Worm (Caenorhabditis elegans) whole organism, midembryonic: Measurements from ENCODE around the gene C04E6.12.

Source experiments
- T22C8.4 ChIP-seq: fragments of 200-800 bp; sonication (Bioruptor generic); IDR thresholded peaks from 2 replicates; pipeline ENCODE4 v1.3.6; 2022; ENCODE audit warnings: missing genetic modification characterization, missing compliant biosample characterization
- cog-1 ChIP-seq: sonication (generic microtip); optimal IDR thresholded peaks from 2 replicates; lab custom pipeline; 2016; ENCODE audit warnings: missing genetic modification characterization, missing compliant biosample characterization
- flt-1 ChIP-seq: fragments of 200-800 bp; sonication (Bioruptor generic); IDR thresholded peaks from 2 replicates; pipeline ENCODE4 v1.3.6; 2022; ENCODE audit warnings: missing genetic modification characterization, missing compliant biosample characterization
- klf-2 ChIP-seq: fragments of 200-800 bp; sonication (Bioruptor generic); conservative IDR thresholded peaks from 2 replicates; pipeline ENCODE4 v1.3.6; 2022; ENCODE audit warnings: missing genetic modification reagents, missing genetic modification characterization, missing compliant biosample characterization
- med-1 ChIP-seq: sonication (generic microtip); optimal IDR thresholded peaks from 2 replicates; lab custom pipeline; 2017; ENCODE audit warnings: missing genetic modification characterization, mild to moderate bottlenecking, missing compliant biosample characterization, antibody characterized with exemption, missing genetic modification reagents; ENCODE audit not compliant: insufficient read depth
- ref-1 ChIP-seq: fragments of 200-800 bp; sonication (Bioruptor generic); conservative IDR thresholded peaks from 2 replicates; pipeline ENCODE4 v1.3.6; 2022; ENCODE audit warnings: missing genetic modification reagents, missing genetic modification characterization, missing compliant biosample characterization
- tab-1 ChIP-seq: fragments of 200-800 bp; sonication (Bioruptor generic); IDR thresholded peaks from 2 replicates; pipeline ENCODE4 v1.3.6; 2022; ENCODE audit warnings: missing genetic modification characterization, missing compliant biosample characterization
- ztf-23 ChIP-seq: fragments of 200-800 bp; sonication (Bioruptor generic); IDR thresholded peaks from 2 replicates; pipeline ENCODE4 v1.3.6; 2022; ENCODE audit warnings: missing genetic modification reagents, missing genetic modification characterization, missing compliant biosample characterization
- ztf-29 ChIP-seq: fragments of 200-800 bp; sonication (Bioruptor generic); IDR thresholded peaks from 2 replicates; pipeline ENCODE4 v1.3.6; 2022; ENCODE audit warnings: missing genetic modification reagents, missing genetic modification characterization, missing compliant biosample characterization

The C04E6.12 gene

ce11 chrV:5943167-5943566, 23.4 kb upstream of the C04E6.12 start, which contains the start of gene pst-1:
Gene pst-1 (plus strand): TSS chrV:5943467.
- no peak for TF ChIP-seq med-1 (GFP tag; lab: Kevin White, UChicago)
- no peak for TF ChIP-seq flt-1 (GFP tag; lab: Robert Waterston, UW)
- TF ChIP-seq klf-2 (GFP tag; lab: Robert Waterston, UW): no peak
- no peak for TF ChIP-seq ztf-23 (GFP tag; lab: Robert Waterston, UW)
- TF ChIP-seq cog-1 (tag; lab: Kevin White, UChicago): no peak
- TF ChIP-seq ztf-29 (GFP tag; lab: Robert Waterston, UW): no peak
- TF ChIP-seq T22C8.4 (GFP tag; lab: Robert Waterston, UW): no peak
- TF ChIP-seq ref-1: no peak
- no peak for TF ChIP-seq tab-1

- TF ChIP-seq cog-1 (tag; lab: Kevin White, UChicago): no peak
- TF ChIP-seq klf-2 (GFP tag; lab: Robert Waterston, UW): no peak
- TF ChIP-seq ztf-23 (GFP tag; lab: Robert Waterston, UW): no peak
Measured at ce11 chrV:5939503-5940072, 19.8 kb upstream of the C04E6.12 start, which contains the start of gene syf-3. Gene syf-3 (plus strand): TSS chrV:5940022.

- TF ChIP-seq ztf-29 (GFP tag; lab: Robert Waterston, UW) (no peak), ztf-23 (GFP tag; lab: Robert Waterston, UW) (no peak), ref-1 (no peak), klf-2 (GFP tag; lab: Robert Waterston, UW) (no peak), T22C8.4 (GFP tag; lab: Robert Waterston, UW) (no peak), med-1 (GFP tag; lab: Kevin White, UChicago) (no peak), cog-1 (tag; lab: Kevin White, UChicago) (no peak), flt-1 (GFP tag; lab: Robert Waterston, UW) (no peak), tab-1 (no peak)
Measured at ce11 chrV:5936691-5937090, 16.9 kb upstream of the C04E6.12 start, which contains the start of the genes M03F8.5 and M03F8.7. Gene M03F8.5 (minus strand): TSS chrV:5936791. Gene M03F8.7 (plus strand): TSS chrV:5936939.

ce11 chrV:5930588-5930987, 10.8 kb upstream of the C04E6.12 start, which contains the start of gene galt-1:
Gene galt-1 (plus strand): TSS chrV:5930905.
- TF ChIP-seq T22C8.4 (GFP tag; lab: Robert Waterston, UW): no peak
- no peak for TF ChIP-seq ref-1
- TF ChIP-seq ztf-23 (GFP tag; lab: Robert Waterston, UW): no peak
- no peak for TF ChIP-seq cog-1 (tag; lab: Kevin White, UChicago)
- no peak for TF ChIP-seq klf-2 (GFP tag; lab: Robert Waterston, UW)
- no peak for TF ChIP-seq tab-1

- TF ChIP-seq ztf-29 (GFP tag; lab: Robert Waterston, UW) (no peak), flt-1 (GFP tag; lab: Robert Waterston, UW) (no peak), T22C8.4 (GFP tag; lab: Robert Waterston, UW) (no peak), ref-1 (no peak), cog-1 (tag; lab: Kevin White, UChicago) (no peak), ztf-23 (GFP tag; lab: Robert Waterston, UW) (no peak), med-1 (GFP tag; lab: Kevin White, UChicago) (no peak), tab-1 (no peak), klf-2 (GFP tag; lab: Robert Waterston, UW) (no peak)
Measured at ce11 chrV:5928006-5928405, 8.2 kb upstream of the C04E6.12 start.

ce11 chrV:5927347-5927746, 7.6 kb upstream of the C04E6.12 start, which contains the start of gene srsx-17:
Gene srsx-17 (plus strand): TSS chrV:5927647.
- TF ChIP-seq ztf-23 (GFP tag; lab: Robert Waterston, UW): no peak
- no peak for TF ChIP-seq klf-2 (GFP tag; lab: Robert Waterston, UW)

ce11 chrV:5922236-5922635, 2.4 kb upstream of the C04E6.12 start, which contains the start of gene srsx-18:
Gene srsx-18 (plus strand): TSS chrV:5922536.
- TF ChIP-seq ztf-23 (GFP tag; lab: Robert Waterston, UW) (no peak), T22C8.4 (GFP tag; lab: Robert Waterston, UW) (no peak), ref-1 (no peak)

ce11 chrV:5921761-5922160, 2.0 kb upstream of the C04E6.12 start:
- TF ChIP-seq cog-1 (tag; lab: Kevin White, UChicago) (no peak), T22C8.4 (GFP tag; lab: Robert Waterston, UW) (no peak), klf-2 (GFP tag; lab: Robert Waterston, UW) (no peak), ztf-29 (GFP tag; lab: Robert Waterston, UW) (no peak), med-1 (GFP tag; lab: Kevin White, UChicago) (no peak), ztf-23 (GFP tag; lab: Robert Waterston, UW) (no peak)

- TF ChIP-seq klf-2 (GFP tag; lab: Robert Waterston, UW): 0 out of 2 replicates have a peak, but pooled peaks have one; percentile 49
- TF ChIP-seq cog-1 (tag; lab: Kevin White, UChicago): peak; percentile 47
- peak; percentile 72; the same call in 1 of the 2 replicates for TF ChIP-seq ztf-23 (GFP tag; lab: Robert Waterston, UW)
- no peak for TF ChIP-seq ref-1
- TF ChIP-seq flt-1 (GFP tag; lab: Robert Waterston, UW): peak; percentile 79
- no peak for TF ChIP-seq ztf-29 (GFP tag; lab: Robert Waterston, UW)
- no peak for TF ChIP-seq tab-1
- no peak for TF ChIP-seq T22C8.4 (GFP tag; lab: Robert Waterston, UW)
- no peak for TF ChIP-seq med-1 (GFP tag; lab: Kevin White, UChicago)
Measured at ce11 chrV:5917707-5918106, 2.1 kb downstream of the C04E6.12 start, which contains the start of gene lrpr-1. Gene lrpr-1 (minus strand): TSS chrV:5917891.

- TF ChIP-seq ztf-29 (GFP tag; lab: Robert Waterston, UW) (no peak), med-1 (GFP tag; lab: Kevin White, UChicago) (no peak), tab-1 (no peak), klf-2 (GFP tag; lab: Robert Waterston, UW) (no peak), ztf-23 (GFP tag; lab: Robert Waterston, UW) (no peak), cog-1 (tag; lab: Kevin White, UChicago) (no peak), T22C8.4 (GFP tag; lab: Robert Waterston, UW) (no peak), flt-1 (GFP tag; lab: Robert Waterston, UW) (no peak), ref-1 (no peak)
Measured at ce11 chrV:5916862-5917261, 2.9 kb downstream of the C04E6.12 start.
